Worm (Caenorhabditis elegans): ENCODE measurements around the gene pcyt-2.2.

- TF ChIP-seq flt-1 (GFP tag; IDR thresholded peaks at IDR 0.05) (no peak), cog-1 (tag; optimal IDR thresholded peaks at IDR 0.05) (no peak), tab-1 (GFP tag; IDR thresholded peaks at IDR 0.05) (no peak), T22C8.4 (GFP tag; IDR thresholded peaks at IDR 0.05) (no peak), ref-1 (GFP tag; conservative IDR thresholded peaks at IDR 0.05) (no peak)
These were observed 41.9 kb upstream of the pcyt-2.2 start, which contains the start of gene idpp-11 for ce11 chrX:7842241-7842640.

Measured in whole organism, midembryonic.